Worm (Caenorhabditis elegans) whole organism, late embryonic: ENCODE data around the gene spp-24.

Source experiments
- ama-1 ChIP-seq: fragments of 150-350 bp; optimal IDR thresholded peaks from 2 replicates; lab custom pipeline; 2014
- ceh-2 ChIP-seq: sonication (generic microtip); optimal IDR thresholded peaks from 2 replicates; lab custom pipeline; 2016; ENCODE audit warnings: missing genotype, missing genetic modification characterization, missing compliant biosample characterization
- ceh-31 ChIP-seq: sonication (generic microtip); optimal IDR thresholded peaks from 2 replicates; lab custom pipeline; 2016; ENCODE audit warnings: missing genetic modification characterization, missing compliant biosample characterization
- ets-4 ChIP-seq: sonication (generic microtip); optimal IDR thresholded peaks from 2 replicates; lab custom pipeline; 2016; ENCODE audit warnings: missing genetic modification characterization, missing compliant biosample characterization
- fkh-6 ChIP-seq: sonication (generic microtip); optimal IDR thresholded peaks from 2 replicates; lab custom pipeline; 2016; ENCODE audit warnings: missing genetic modification characterization, missing compliant biosample characterization
- nhr-11 ChIP-seq: fragments of 150-350 bp; optimal IDR thresholded peaks from 2 replicates; lab custom pipeline; 2014; ENCODE audit warnings: missing biosample characterization, missing genetic modification characterization
- odd-2 ChIP-seq: sonication (generic microtip); optimal IDR thresholded peaks from 2 replicates; lab custom pipeline; 2017; ENCODE audit warnings: antibody characterized with exemption, mild to moderate bottlenecking, missing genetic modification characterization, missing compliant biosample characterization
- pag-3 ChIP-seq: sonication (generic microtip); optimal IDR thresholded peaks from 2 replicates; lab custom pipeline; 2016; ENCODE audit warnings: missing compliant biosample characterization, missing genetic modification characterization, borderline replicate concordance
- pat-9 ChIP-seq: fragments of 200-800 bp; sonication (Bioruptor generic); optimal IDR thresholded peaks from 2 replicates; lab custom pipeline; 2018; ENCODE audit warnings: mild to moderate bottlenecking, missing genetic modification characterization, moderate library complexity, missing compliant biosample characterization
- pha-4 ChIP-seq: fragments of 150-350 bp; optimal IDR thresholded peaks from 2 replicates; lab custom pipeline; 2018; ENCODE audit warnings: missing biosample characterization, missing genetic modification reagents, missing genetic modification characterization
- pqm-1 ChIP-seq: sonication (generic microtip); optimal IDR thresholded peaks from 2 replicates; lab custom pipeline; 2016; ENCODE audit warnings: missing genetic modification characterization, missing compliant biosample characterization
- ztf-16 ChIP-seq: sonication (generic microtip); optimal IDR thresholded peaks from 2 replicates; lab custom pipeline; 2017; ENCODE audit warnings: missing genetic modification characterization, missing compliant biosample characterization

DNA sequence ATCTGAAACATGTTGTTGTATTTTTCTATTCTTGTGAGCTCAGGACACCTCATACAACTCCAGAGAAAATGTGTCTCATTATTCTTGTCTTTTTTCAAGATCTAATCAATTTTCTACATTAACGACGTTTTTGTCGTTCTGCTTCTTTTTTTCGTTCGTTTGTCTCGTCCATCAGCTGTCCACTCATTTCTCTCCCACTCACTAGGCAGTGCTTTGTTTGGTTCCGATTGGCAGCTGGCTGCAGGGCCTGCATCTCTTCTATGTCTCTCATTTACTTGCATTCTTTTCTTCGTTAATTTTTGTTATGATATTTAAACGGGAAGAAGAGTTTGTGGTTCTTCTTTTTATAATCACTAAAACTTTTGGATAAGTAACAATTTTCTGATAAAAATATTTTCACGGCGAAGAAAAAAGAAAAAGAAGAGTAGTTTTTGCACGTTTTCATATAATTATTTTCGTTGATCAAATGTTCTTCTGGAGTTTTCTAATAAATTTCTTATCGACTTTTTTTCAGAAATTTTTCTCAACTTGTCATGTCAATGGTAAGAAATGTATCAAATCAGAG, 37.9 kb downstream of the spp-24 start, which contains the start of gene 2L52.1:
- TF ChIP-seq ceh-2 (tag; lab: Kevin White, UChicago) (no peak), fkh-6 (tag; lab: Kevin White, UChicago) (no peak), pha-4 (tag; lab: Kevin White, UChicago) (no peak), nhr-11 (tag; lab: Kevin White, UChicago) (no peak), ets-4 (tag; lab: Kevin White, UChicago) (no peak), ztf-16 (tag; lab: Kevin White, UChicago) (no peak), ceh-31 (tag; lab: Kevin White, UChicago) (peak; percentile 15), pat-9 (tag; lab: Kevin White, UChicago) (no peak), odd-2 (tag; lab: Kevin White, UChicago) (no peak), pag-3 (tag; lab: Kevin White, UChicago) (no peak), ama-1 (lab: Kevin White, UChicago) (no peak), pqm-1 (tag; lab: Kevin White, UChicago) (no peak)
